Worm (Caenorhabditis elegans) whole organism, young adult: ENCODE measurements around the gene gst-29.

Source experiments
- B0035.1 ChIP-seq: sonication (generic microtip); optimal IDR thresholded peaks from 2 replicates; lab custom pipeline; 2016; ENCODE audit warnings: missing genetic modification characterization, mild to moderate bottlenecking, missing compliant biosample characterization, missing genotype, missing genetic modification reagents
- F22D6.2 ChIP-seq: sonication (generic microtip); optimal IDR thresholded peaks from 2 replicates; lab custom pipeline; 2016; ENCODE audit warnings: mild to moderate bottlenecking, missing genetic modification characterization, missing compliant biosample characterization
- F23B12.7 ChIP-seq: sonication (generic microtip); optimal IDR thresholded peaks from 2 replicates; lab custom pipeline; 2017; ENCODE audit warnings: missing genetic modification characterization, mild to moderate bottlenecking, missing compliant biosample characterization, antibody characterized with exemption, moderate library complexity; ENCODE audit not compliant: insufficient read depth
- F37B4.10 ChIP-seq: fragments of 200-800 bp; sonication (Bioruptor generic); IDR thresholded peaks from 2 replicates; pipeline ENCODE4 v1.3.6; 2022; ENCODE audit warnings: missing genetic modification characterization, missing compliant biosample characterization
- F49E8.2 ChIP-seq: sonication (generic microtip); optimal IDR thresholded peaks from 3 replicates; lab custom pipeline; 2017; ENCODE audit warnings: missing genetic modification characterization, mild to moderate bottlenecking, missing compliant biosample characterization, antibody characterized with exemption, moderate library complexity; ENCODE audit not compliant: insufficient read depth
- F55B11.4 ChIP-seq: sonication (generic microtip); optimal IDR thresholded peaks from 2 replicates; lab custom pipeline; 2016; ENCODE audit warnings: missing compliant biosample characterization, missing genetic modification characterization, borderline replicate concordance; ENCODE audit not compliant: insufficient read depth
- K12H6.12 ChIP-seq: fragments of 200-800 bp; sonication (Bioruptor generic); optimal IDR thresholded peaks from 2 replicates; lab custom pipeline; 2018; ENCODE audit warnings: mild to moderate bottlenecking, missing genetic modification characterization, missing compliant biosample characterization
- Y53G8AR.9 ChIP-seq: fragments of 200-800 bp; sonication (Bioruptor generic); conservative IDR thresholded peaks from 2 replicates; pipeline ENCODE4 v1.3.6; 2022; ENCODE audit warnings: missing genetic modification reagents, missing genetic modification characterization, missing compliant biosample characterization
- ama-1 ChIP-seq, 3 experiments: fragments of 150-350 bp in 1 of 3; sonication (generic microtip) in 2 of 3; optimal IDR thresholded peaks; 2 replicates each; lab custom pipeline; 2014 to 2018; ENCODE audit warnings: missing biosample characterization in 2 of 3, missing genetic modification characterization in 2 of 3, missing genetic modification reagents in 2 of 3
- attf-5 ChIP-seq: fragments of 200-800 bp; sonication (Bioruptor generic); optimal IDR thresholded peaks from 2 replicates; lab custom pipeline; 2018; ENCODE audit warnings: mild to moderate bottlenecking, missing genetic modification characterization, missing compliant biosample characterization
- cebp-1 ChIP-seq, 2 experiments: fragments of 200-800 bp in 1 of 2; sonication (Bioruptor generic) in 1 of 2; sonication (generic microtip) in 1 of 2; IDR thresholded peaks in 1 of 2; optimal IDR thresholded peaks in 1 of 2; 2 replicates each; pipeline versions ENCODE4 v1.3.6 to Lab custom; 2017 to 2022; ENCODE audit warnings: missing compliant biosample characterization in 2 of 2, missing genetic modification characterization in 2 of 2, mild to moderate bottlenecking in 1 of 2, missing genetic modification reagents in 1 of 2, moderate library complexity in 1 of 2
- cebp-2 ChIP-seq: fragments of 200-800 bp; sonication (Bioruptor generic); IDR thresholded peaks from 2 replicates; pipeline ENCODE4 v1.3.6; 2022; ENCODE audit warnings: missing genetic modification characterization, missing compliant biosample characterization
- ceh-100 ChIP-seq: fragments of 200-800 bp; sonication (Bioruptor generic); IDR thresholded peaks from 2 replicates; pipeline ENCODE4 v1.3.6; 2022; ENCODE audit warnings: missing genetic modification reagents, missing genetic modification characterization, missing compliant biosample characterization
- ceh-27 ChIP-seq: fragments of 200-800 bp; sonication (Bioruptor generic); optimal IDR thresholded peaks from 2 replicates; lab custom pipeline; 2018; ENCODE audit warnings: mild to moderate bottlenecking, missing genetic modification characterization, moderate library complexity, missing compliant biosample characterization
- ceh-58 ChIP-seq: fragments of 200-800 bp; sonication (Bioruptor generic); IDR thresholded peaks from 2 replicates; pipeline ENCODE4 v1.3.6; 2022; ENCODE audit warnings: missing genetic modification characterization, missing compliant biosample characterization
- ceh-79 ChIP-seq: sonication (generic microtip); optimal IDR thresholded peaks from 2 replicates; lab custom pipeline; 2017; ENCODE audit warnings: mild to moderate bottlenecking, missing genetic modification characterization, missing compliant biosample characterization
- die-1 ChIP-seq: sonication (generic microtip); optimal IDR thresholded peaks from 2 replicates; lab custom pipeline; 2016; ENCODE audit warnings: missing genotype, mild to moderate bottlenecking, missing genetic modification characterization, missing compliant biosample characterization
- dpff-1 ChIP-seq: sonication (generic microtip); optimal IDR thresholded peaks from 2 replicates; lab custom pipeline; 2017; ENCODE audit warnings: mild to moderate bottlenecking, missing genetic modification characterization, missing compliant biosample characterization
- hlh-12 ChIP-seq: sonication (generic microtip); optimal IDR thresholded peaks from 2 replicates; lab custom pipeline; 2016; ENCODE audit warnings: missing genetic modification characterization, missing compliant biosample characterization
- hmg-1.2 ChIP-seq: fragments of 200-800 bp; sonication (Bioruptor generic); IDR thresholded peaks from 2 replicates; pipeline ENCODE4 v1.3.6; 2022; ENCODE audit warnings: missing genetic modification reagents, missing genetic modification characterization, missing compliant biosample characterization
- hmg-20 ChIP-seq: fragments of 200-800 bp; sonication (Bioruptor generic); IDR thresholded peaks from 2 replicates; pipeline ENCODE4 v1.3.6; 2022; ENCODE audit warnings: missing genetic modification reagents, missing genetic modification characterization, missing compliant biosample characterization
- lin-54 ChIP-seq: fragments of 200-800 bp; sonication (Bioruptor generic); optimal IDR thresholded peaks from 2 replicates; lab custom pipeline; 2018; ENCODE audit warnings: mild to moderate bottlenecking, missing genetic modification characterization, missing compliant biosample characterization
- madf-6 ChIP-seq: fragments of 200-800 bp; sonication (Bioruptor generic); IDR thresholded peaks from 2 replicates; pipeline ENCODE4 v1.3.6; 2022; ENCODE audit warnings: missing genetic modification reagents, missing genetic modification characterization, missing compliant biosample characterization
- nhr-120 ChIP-seq: fragments of 200-800 bp; sonication (Bioruptor generic); IDR thresholded peaks from 2 replicates; pipeline ENCODE4 v1.3.6; 2022; ENCODE audit warnings: missing genetic modification characterization, missing compliant biosample characterization
- nhr-179 ChIP-seq: sonication (generic microtip); optimal IDR thresholded peaks from 2 replicates; lab custom pipeline; 2016; ENCODE audit warnings: mild to moderate bottlenecking, missing genetic modification characterization, missing compliant biosample characterization
- nhr-90 ChIP-seq: sonication (generic microtip); optimal IDR thresholded peaks from 2 replicates; lab custom pipeline; 2016; ENCODE audit warnings: missing genotype, mild to moderate bottlenecking, missing genetic modification characterization, missing compliant biosample characterization
- repo-1 ChIP-seq: sonication (generic microtip); optimal IDR thresholded peaks from 2 replicates; lab custom pipeline; 2017; ENCODE audit warnings: mild to moderate bottlenecking, missing genetic modification characterization, missing compliant biosample characterization
- sea-2 ChIP-seq: fragments of 200-800 bp; sonication (Bioruptor generic); IDR thresholded peaks from 2 replicates; pipeline ENCODE4 v1.3.6; 2022; ENCODE audit warnings: missing genetic modification characterization, missing compliant biosample characterization
- snpc-1.1 ChIP-seq: sonication (generic microtip); optimal IDR thresholded peaks from 2 replicates; lab custom pipeline; 2017; ENCODE audit warnings: missing genetic modification characterization, mild to moderate bottlenecking, missing compliant biosample characterization, antibody characterized with exemption, moderate library complexity, missing genotype, missing genetic modification reagents; ENCODE audit not compliant: insufficient read depth
- snpc-3.4 ChIP-seq: sonication (generic microtip); optimal IDR thresholded peaks from 2 replicates; lab custom pipeline; 2017; ENCODE audit warnings: missing genetic modification characterization, mild to moderate bottlenecking, missing compliant biosample characterization, antibody characterized with exemption, moderate library complexity, missing genotype, missing genetic modification reagents
- tlf-1 ChIP-seq: fragments of 200-800 bp; sonication (Bioruptor generic); optimal IDR thresholded peaks from 2 replicates; lab custom pipeline; 2018; ENCODE audit warnings: mild to moderate bottlenecking, missing genetic modification characterization, missing compliant biosample characterization
- unc-62 ChIP-seq: fragments of 150-350 bp; optimal IDR thresholded peaks from 2 replicates; lab custom pipeline; 2014; ENCODE audit warnings: missing biosample characterization, missing genetic modification reagents, missing genetic modification characterization
- xnd-1 ChIP-seq: sonication (generic microtip); optimal IDR thresholded peaks from 2 replicates; lab custom pipeline; 2016; ENCODE audit warnings: missing genotype, missing genetic modification reagents, missing genetic modification characterization, missing compliant biosample characterization
- zfh-2 ChIP-seq: fragments of 200-800 bp; sonication (Bioruptor generic); conservative IDR thresholded peaks from 2 replicates; pipeline ENCODE4 v1.3.6; 2022; ENCODE audit warnings: missing genetic modification reagents, missing genetic modification characterization, missing compliant biosample characterization
- ztf-18 ChIP-seq: sonication (generic microtip); optimal IDR thresholded peaks from 2 replicates; lab custom pipeline; 2016; ENCODE audit warnings: missing genotype, mild to moderate bottlenecking, missing genetic modification characterization, missing compliant biosample characterization
- ztf-28 ChIP-seq: fragments of 200-800 bp; sonication (Bioruptor generic); IDR thresholded peaks from 2 replicates; pipeline ENCODE4 v1.3.6; 2022; ENCODE audit warnings: missing genetic modification reagents, missing genetic modification characterization, missing compliant biosample characterization
- ztf-3 ChIP-seq: fragments of 200-800 bp; sonication (Bioruptor generic); optimal IDR thresholded peaks from 2 replicates; lab custom pipeline; 2018; ENCODE audit warnings: mild to moderate bottlenecking, missing genetic modification characterization, missing compliant biosample characterization
- ztf-6 ChIP-seq: fragments of 200-800 bp; sonication (Bioruptor generic); IDR thresholded peaks from 2 replicates; pipeline ENCODE4 v1.3.6; 2022; ENCODE audit warnings: missing genetic modification reagents, missing genetic modification characterization, missing compliant biosample characterization

Gene gst-29

DNA sequence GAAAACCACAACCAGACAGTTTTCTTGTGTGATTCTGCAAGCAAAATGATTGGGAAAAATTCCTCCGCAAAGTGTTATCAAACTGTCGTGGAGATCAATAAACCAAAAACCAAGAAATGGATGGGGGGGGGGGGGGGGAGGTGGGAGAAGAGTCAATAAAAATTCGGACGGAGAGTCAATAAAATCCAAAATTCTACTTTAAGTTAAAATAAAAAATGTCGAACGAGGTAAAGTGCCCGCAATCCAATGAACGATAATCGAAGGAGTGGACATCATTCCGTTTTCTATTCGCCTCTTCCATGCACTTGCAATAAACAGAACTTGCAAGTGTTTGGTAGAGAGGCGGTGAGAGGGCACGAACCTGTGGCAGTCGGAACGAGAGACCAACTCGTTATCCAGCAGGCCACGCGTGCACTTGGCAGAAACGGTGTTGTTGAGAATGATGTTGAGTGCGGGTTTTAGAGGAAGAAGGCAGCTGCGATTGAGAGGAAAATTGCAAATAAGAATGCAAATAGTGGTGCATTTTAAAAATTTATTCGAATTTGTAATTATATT is 3.9 kb downstream of the gst-29 start, which contains the start of gene gst-27 (continued):
- TF ChIP-seq ztf-3 (GFP tag; lab: Kevin White, UChicago) (peak; percentile 34), hmg-20 (peak; percentile 72; the same call in 1 of the 2 replicates), unc-62 (GFP tag; lab: Kevin White, UChicago) (no peak), cebp-2 (GFP tag; lab: Robert Waterston, UW) (peak; percentile 86), F49E8.2 (tag; lab: Kevin White, UChicago) (peak; percentile 88), ama-1 (optimal IDR thresholded peaks at IDR 0.05; lab: Kevin White, UChicago) (no peak), ama-1 (GFP tag; optimal IDR thresholded peaks at IDR 0.05; lab: Kevin White, UChicago) (peak; percentile 88 to 91), F23B12.7 (peak; percentile 97), hlh-12 (tag; lab: Kevin White, UChicago) (no peak), repo-1 (tag; lab: Kevin White, UChicago) (peak; percentile 76), lin-54 (GFP tag; lab: Kevin White, UChicago) (peak; percentile 82), cebp-1 (GFP tag; IDR thresholded peaks at IDR 0.05; lab: Robert Waterston, UW) (no peak), cebp-1 (tag; optimal IDR thresholded peaks at IDR 0.05; lab: Kevin White, UChicago) (peak; percentile 86), F55B11.4 (tag; lab: Kevin White, UChicago) (no peak), nhr-90 (tag; lab: Kevin White, UChicago) (peak; percentile 95), ceh-79 (peak; percentile 64), ceh-58 (GFP tag; lab: Robert Waterston, UW) (no peak), hmg-1.2 (GFP tag; lab: Robert Waterston, UW) (peak; percentile 71), B0035.1 (tag; lab: Kevin White, UChicago) (peak; percentile 61), tlf-1 (GFP tag; lab: Kevin White, UChicago) (peak; percentile 76), xnd-1 (no peak), nhr-120 (GFP tag; lab: Robert Waterston, UW) (0 out of 2 replicates have a peak, but pooled peaks have one; percentile 72), snpc-3.4 (tag; lab: Kevin White, UChicago) (peak; percentile 83), ztf-6 (peak; percentile 54; the same call in 1 of the 2 replicates), dpff-1 (peak; percentile 82), Y53G8AR.9 (GFP tag; lab: Robert Waterston, UW) (peak; percentile 79), ceh-100 (GFP tag; lab: Robert Waterston, UW) (peak; percentile 73), ztf-28 (GFP tag; lab: Robert Waterston, UW) (0 out of 2 replicates have a peak, but pooled peaks have one; percentile 70), K12H6.12 (tag; lab: Kevin White, UChicago) (peak; percentile 82), sea-2 (no peak; the same call in 1 of the 2 replicates), madf-6 (GFP tag; lab: Robert Waterston, UW) (peak; percentile 74), nhr-179 (tag; lab: Kevin White, UChicago) (peak; percentile 72), attf-5 (peak; percentile 82), ztf-18 (tag; lab: Kevin White, UChicago) (peak; percentile 76), ceh-27 (GFP tag; lab: Kevin White, UChicago) (peak; percentile 94), zfh-2 (GFP tag; lab: Robert Waterston, UW) (peak; percentile 86), die-1 (tag; lab: Kevin White, UChicago) (peak; percentile 95), F22D6.2 (tag; lab: Kevin White, UChicago) (peak; percentile 67), snpc-1.1 (tag; lab: Kevin White, UChicago) (peak; percentile 78), F37B4.10 (GFP tag; lab: Robert Waterston, UW) (no peak)
- TF ChIP-seq, all 124 proteins: peak for 105
